Worm (Caenorhabditis elegans): Measurements from ENCODE around the gene prdx-3.

prdx-3 gene

ce11 chrIII:4390421-4390820, 16.8 kb upstream of the prdx-3 start:
- TF ChIP-seq W03F9.2 (tag; optimal IDR thresholded peaks at IDR 0.05) (no peak), him-1 (tag; optimal IDR thresholded peaks at IDR 0.05) (no peak), dao-5 (tag; optimal IDR thresholded peaks at IDR 0.05) (no peak)

- TF ChIP-seq W03F9.2 (tag; optimal IDR thresholded peaks at IDR 0.05) (no peak), him-1 (tag; optimal IDR thresholded peaks at IDR 0.05) (no peak), dao-5 (tag; optimal IDR thresholded peaks at IDR 0.05) (no peak)
These were observed 15.9 kb upstream of the prdx-3 start for ce11 chrIII:4391319-4391718.

- no peak for TF ChIP-seq W03F9.2 (tag; optimal IDR thresholded peaks at IDR 0.05)
- TF ChIP-seq dao-5 (tag; optimal IDR thresholded peaks at IDR 0.05): no peak
- TF ChIP-seq him-1 (tag; optimal IDR thresholded peaks at IDR 0.05): no peak
These were observed 15.3 kb upstream of the prdx-3 start for ce11 chrIII:4391938-4392337.

ce11 chrIII:4394496-4394895, 12.7 kb upstream of the prdx-3 start, which contains the start of gene R07E5.4:
R07E5.4 (plus strand) TSS chrIII:4394796.
- TF ChIP-seq him-1 (tag; optimal IDR thresholded peaks at IDR 0.05) (no peak), dao-5 (tag; optimal IDR thresholded peaks at IDR 0.05) (no peak), W03F9.2 (tag; optimal IDR thresholded peaks at IDR 0.05) (no peak)

ce11 chrIII:4395857-4396256, 11.4 kb upstream of the prdx-3 start:
- TF ChIP-seq him-1 (tag; optimal IDR thresholded peaks at IDR 0.05): no peak
- no peak for TF ChIP-seq dao-5 (tag; optimal IDR thresholded peaks at IDR 0.05)
- TF ChIP-seq W03F9.2 (tag; optimal IDR thresholded peaks at IDR 0.05): no peak

- TF ChIP-seq dao-5 (tag; optimal IDR thresholded peaks at IDR 0.05) (no peak), him-1 (tag; optimal IDR thresholded peaks at IDR 0.05) (no peak), W03F9.2 (tag; optimal IDR thresholded peaks at IDR 0.05) (no peak)
These were observed 10.1 kb upstream of the prdx-3 start, which contains the start of gene R07E5.5 for ce11 chrIII:4397115-4397514. R07E5.5 (plus strand) TSS chrIII:4397415.

- no peak for TF ChIP-seq W03F9.2 (tag; optimal IDR thresholded peaks at IDR 0.05)
- TF ChIP-seq dao-5 (tag; optimal IDR thresholded peaks at IDR 0.05): no peak
- TF ChIP-seq him-1 (tag; optimal IDR thresholded peaks at IDR 0.05): no peak
These were observed 8.8 kb upstream of the prdx-3 start, which contains the start of gene R07E5.6 for ce11 chrIII:4398463-4398862. R07E5.6 (plus strand) TSS chrIII:4398763.

- no peak for TF ChIP-seq dao-5 (tag; optimal IDR thresholded peaks at IDR 0.05)
- TF ChIP-seq W03F9.2 (tag; optimal IDR thresholded peaks at IDR 0.05): no peak
- no peak for TF ChIP-seq him-1 (tag; optimal IDR thresholded peaks at IDR 0.05)
These were observed 6.1 kb upstream of the prdx-3 start, which contains the start of gene R07E5.15 for ce11 chrIII:4401142-4401541. R07E5.15 (plus strand) TSS chrIII:4401442.

- TF ChIP-seq him-1 (tag; optimal IDR thresholded peaks at IDR 0.05): no peak
- TF ChIP-seq W03F9.2 (tag; optimal IDR thresholded peaks at IDR 0.05): no peak
- no peak for TF ChIP-seq dao-5 (tag; optimal IDR thresholded peaks at IDR 0.05)
These were observed 2.9 kb upstream of the prdx-3 start, which contains the start of the genes R07E5.17 and snfc-5 for ce11 chrIII:4404339-4404836. R07E5.17 (minus strand) TSS chrIII:4404436. snfc-5 (plus strand) TSS chrIII:4404786.

ce11 chrIII:4405986-4406385, 1.3 kb upstream of the prdx-3 start, which contains the start of gene rnp-4:
rnp-4 (plus strand) TSS chrIII:4406286.
- TF ChIP-seq him-1 (tag; optimal IDR thresholded peaks at IDR 0.05) (no peak), W03F9.2 (tag; optimal IDR thresholded peaks at IDR 0.05) (no peak), dao-5 (tag; optimal IDR thresholded peaks at IDR 0.05) (no peak)

ce11 chrIII:4408251-4408650, 1.0 kb downstream of the prdx-3 start, which contains the start of gene gpch-1:
gpch-1 (plus strand) TSS chrIII:4408551.
- TF ChIP-seq him-1 (tag; optimal IDR thresholded peaks at IDR 0.05): no peak
- TF ChIP-seq dao-5 (tag; optimal IDR thresholded peaks at IDR 0.05): no peak
- no peak for TF ChIP-seq W03F9.2 (tag; optimal IDR thresholded peaks at IDR 0.05)

- TF ChIP-seq him-1 (tag; optimal IDR thresholded peaks at IDR 0.05): no peak
- TF ChIP-seq dao-5 (tag; optimal IDR thresholded peaks at IDR 0.05): no peak
- TF ChIP-seq W03F9.2 (tag; optimal IDR thresholded peaks at IDR 0.05): no peak
These were observed 5.1 kb downstream of the prdx-3 start for ce11 chrIII:4412108-4413009.

- TF ChIP-seq him-1 (tag; optimal IDR thresholded peaks at IDR 0.05) (no peak), dao-5 (tag; optimal IDR thresholded peaks at IDR 0.05) (no peak), W03F9.2 (tag; optimal IDR thresholded peaks at IDR 0.05) (no peak)
These were observed 5.9 kb downstream of the prdx-3 start, which contains the start of gene mpc-1 for ce11 chrIII:4413099-4413498. mpc-1 (plus strand) TSS chrIII:4413457.

- no peak for TF ChIP-seq dao-5 (tag; optimal IDR thresholded peaks at IDR 0.05)
- no peak for TF ChIP-seq W03F9.2 (tag; optimal IDR thresholded peaks at IDR 0.05)
- TF ChIP-seq him-1 (tag; optimal IDR thresholded peaks at IDR 0.05): no peak
These were observed 7.9 kb downstream of the prdx-3 start, which contains the start of gene R07E5.11 for ce11 chrIII:4415135-4415534. R07E5.11 (minus strand) TSS chrIII:4415235.
